Worm (Caenorhabditis elegans): ENCODE data around the gene maph-1.3.

Gene maph-1.3

DNA sequence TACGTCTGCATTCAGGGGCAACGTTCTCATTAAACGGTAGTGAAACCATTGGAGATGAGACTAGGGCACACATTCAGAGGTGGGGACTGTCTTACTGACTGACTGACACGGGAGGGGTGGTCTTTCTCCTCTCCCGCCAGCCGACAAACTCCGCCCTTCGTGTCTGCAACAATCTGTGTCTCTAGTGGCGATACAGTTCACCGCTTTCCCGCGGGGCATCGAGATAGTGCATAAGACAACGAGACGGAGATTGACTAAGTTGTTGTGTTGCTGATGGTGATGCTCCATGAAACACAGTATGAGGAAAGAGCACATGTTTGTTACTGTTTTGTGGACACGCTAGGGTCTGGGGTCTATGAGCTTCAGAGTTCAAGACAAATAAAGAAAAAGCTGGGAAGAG, 28.7 kb downstream of the maph-1.3 start:
- TF ChIP-seq peb-1 (tag; optimal IDR thresholded peaks at IDR 0.05) (no peak), fos-1 (tag; optimal IDR thresholded peaks at IDR 0.05) (peak; percentile 54), ceh-82 (tag; optimal IDR thresholded peaks at IDR 0.05) (no peak), ama-1 (optimal IDR thresholded peaks at IDR 0.05) (no peak), F13H6.1 (tag; optimal IDR thresholded peaks at IDR 0.05) (peak; percentile 58), ztf-1 (GFP tag; conservative IDR thresholded peaks at IDR 0.05) (0 out of 2 replicates have a peak, but pooled peaks have one; percentile 70), elt-1 (tag; optimal IDR thresholded peaks at IDR 0.05) (no peak), mab-5 (tag; optimal IDR thresholded peaks at IDR 0.05) (no peak), sma-9 (GFP tag; optimal IDR thresholded peaks at IDR 0.05) (peak; percentile 29), sma-9 (tag; optimal IDR thresholded peaks at IDR 0.05) (no peak), lin-39 (tag; optimal IDR thresholded peaks at IDR 0.05) (no peak), ztf-4 (tag; optimal IDR thresholded peaks at IDR 0.05) (no peak), gmeb-1 (tag; optimal IDR thresholded peaks at IDR 0.05) (no peak), ZK546.5 (tag; optimal IDR thresholded peaks at IDR 0.05) (no peak), nhr-25 (tag; optimal IDR thresholded peaks at IDR 0.05) (no peak), lsy-2 (tag; optimal IDR thresholded peaks at IDR 0.05) (peak; percentile 10 to 24), ceh-16 (tag; optimal IDR thresholded peaks at IDR 0.05) (no peak), egl-27 (tag; optimal IDR thresholded peaks at IDR 0.05) (no peak), nhr-21 (tag; optimal IDR thresholded peaks at IDR 0.05) (no peak), unc-62 (GFP tag; optimal IDR thresholded peaks at IDR 0.05) (no peak), dmd-4 (tag; optimal IDR thresholded peaks at IDR 0.05) (no peak), nhr-129 (tag; optimal IDR thresholded peaks at IDR 0.05) (peak; percentile 62), skn-1 (tag; optimal IDR thresholded peaks at IDR 0.05) (no peak)

DNA sequence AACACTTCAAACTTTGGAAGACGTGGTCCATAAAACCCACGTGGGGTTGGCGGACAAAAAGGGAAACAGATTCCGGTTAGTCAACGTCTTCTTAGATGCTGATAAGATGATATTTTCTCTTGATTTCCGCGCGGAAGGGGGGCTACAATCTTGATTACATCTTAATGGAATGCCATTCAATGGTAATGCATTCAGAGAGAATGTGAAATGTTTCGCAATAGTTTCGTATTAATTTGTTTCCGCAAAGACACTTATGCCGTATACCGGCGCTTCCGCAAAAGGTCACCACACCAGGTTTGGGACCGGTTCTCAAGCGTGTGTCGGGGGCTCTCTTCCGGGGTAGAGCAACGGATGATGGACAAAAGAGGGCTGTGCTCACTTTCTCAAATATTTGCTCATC, 29.8 kb downstream of the maph-1.3 start:
- TF ChIP-seq ama-1 (optimal IDR thresholded peaks at IDR 0.05) = no peak
- TF ChIP-seq fos-1 (tag; optimal IDR thresholded peaks at IDR 0.05) = no peak
- TF ChIP-seq nhr-129 (tag; optimal IDR thresholded peaks at IDR 0.05) = peak; percentile 53

DNA sequence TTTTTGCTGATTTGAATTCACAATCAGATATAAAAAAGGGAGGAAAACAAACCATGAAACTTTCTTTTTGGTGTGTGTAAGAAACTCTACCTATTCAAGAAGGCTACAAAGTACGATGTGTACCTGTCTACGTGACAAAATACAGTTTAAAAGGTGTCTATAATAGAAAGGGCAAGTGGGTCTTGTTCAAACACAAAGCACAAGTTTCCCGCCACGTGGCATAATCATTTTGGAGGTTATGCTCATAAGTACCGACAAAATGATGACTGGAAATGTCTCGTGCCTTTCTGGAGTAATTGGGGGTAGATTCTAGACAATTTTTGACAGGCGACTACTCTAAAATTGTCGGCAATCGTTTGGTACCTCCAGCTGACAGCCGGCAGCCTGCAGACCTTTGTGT, 30.2 kb downstream of the maph-1.3 start:
- TF ChIP-seq nhr-12 (tag; optimal IDR thresholded peaks at IDR 0.05) (no peak), crh-2 (tag; optimal IDR thresholded peaks at IDR 0.05) (peak; percentile 79), sma-9 (GFP tag; optimal IDR thresholded peaks at IDR 0.05) (peak; percentile 33), sma-9 (tag; optimal IDR thresholded peaks at IDR 0.05) (no peak)

DNA sequence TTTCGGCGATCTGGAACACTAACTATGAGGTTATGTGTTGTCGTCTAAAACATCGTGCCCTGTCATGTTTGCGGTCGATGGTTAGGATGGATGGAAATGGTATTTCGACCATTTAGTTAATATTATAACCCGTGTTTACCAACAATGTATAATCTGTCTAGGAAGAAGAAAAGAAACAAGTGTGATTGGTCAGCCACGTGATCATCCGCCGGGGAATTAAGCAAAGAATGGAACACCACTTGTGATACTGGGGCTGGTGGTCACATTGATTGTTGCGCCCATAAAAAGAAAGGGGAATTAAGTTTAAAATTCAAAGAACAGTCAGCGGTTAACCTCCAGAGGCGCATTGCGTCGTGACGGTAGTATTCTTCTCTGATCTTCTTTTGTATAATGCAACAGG, 30.9 kb downstream of the maph-1.3 start:
- peak; percentile 29 for TF ChIP-seq nhr-21 (tag; optimal IDR thresholded peaks at IDR 0.05)
- no peak for TF ChIP-seq ztf-11 (tag; optimal IDR thresholded peaks at IDR 0.05)
- peak; percentile 53 for TF ChIP-seq nhr-6 (tag; optimal IDR thresholded peaks at IDR 0.05)
- TF ChIP-seq Y55F3AM.14 (GFP tag; optimal IDR thresholded peaks at IDR 0.05) = no peak
- TF ChIP-seq F13H6.1 (tag; optimal IDR thresholded peaks at IDR 0.05) = no peak
- no peak for TF ChIP-seq nhr-10 (tag; optimal IDR thresholded peaks at IDR 0.05)
- TF ChIP-seq ztf-4 (tag; optimal IDR thresholded peaks at IDR 0.05) = no peak
- no peak for TF ChIP-seq nhr-12 (tag; optimal IDR thresholded peaks at IDR 0.05)
- TF ChIP-seq nhr-129 (tag; optimal IDR thresholded peaks at IDR 0.05) = peak; percentile 36
- peak; percentile 54 for TF ChIP-seq sma-3 (GFP tag; optimal IDR thresholded peaks at IDR 0.05)
- TF ChIP-seq sma-9 (GFP tag; optimal IDR thresholded peaks at IDR 0.05) = peak; percentile 86
- TF ChIP-seq sma-9 (tag; optimal IDR thresholded peaks at IDR 0.05) = no peak
- peak in 1 of 2 experiments; percentile 15 for TF ChIP-seq lsy-2 (tag; optimal IDR thresholded peaks at IDR 0.05)
- peak; percentile 48 for TF ChIP-seq crh-2 (tag; optimal IDR thresholded peaks at IDR 0.05)
- TF ChIP-seq nhr-25 (tag; optimal IDR thresholded peaks at IDR 0.05) = peak; percentile 85

DNA sequence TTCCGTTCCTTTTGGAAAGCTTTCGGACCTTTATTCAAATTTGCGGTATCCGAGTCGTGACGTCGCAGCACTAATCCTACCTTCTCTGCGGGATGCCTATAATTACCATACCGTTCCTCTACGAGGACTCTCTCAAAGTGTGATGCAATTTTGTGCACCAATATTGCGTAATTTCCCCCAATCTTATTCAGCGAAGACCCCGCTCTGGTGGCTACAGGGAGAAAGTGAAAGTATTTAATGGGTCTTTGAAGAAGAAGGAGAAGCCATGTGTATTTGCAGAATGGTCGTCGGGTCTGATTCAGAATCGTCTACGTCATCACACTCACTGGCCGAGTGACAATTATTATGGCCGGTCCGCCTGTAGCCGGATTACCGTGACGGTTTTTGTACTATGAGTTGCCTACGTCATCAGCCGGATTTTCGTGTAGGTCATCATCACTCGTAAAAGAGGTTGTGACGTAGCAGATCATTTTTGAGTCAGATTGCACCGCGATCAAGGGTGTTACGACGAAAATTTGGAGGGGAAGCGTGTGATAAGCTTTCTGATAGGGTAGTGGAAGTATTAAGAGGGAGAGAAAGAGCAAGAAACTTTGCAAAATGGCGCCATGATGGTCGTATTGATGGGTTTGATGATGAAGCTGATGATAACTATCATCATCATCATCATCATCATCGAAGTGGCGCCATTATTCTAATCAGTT, 31.7 kb downstream of the maph-1.3 start:
- TF ChIP-seq nhr-25 (tag; optimal IDR thresholded peaks at IDR 0.05) (peak; percentile 58), crh-2 (tag; optimal IDR thresholded peaks at IDR 0.05) (peak; percentile 7), elt-1 (tag; optimal IDR thresholded peaks at IDR 0.05) (no peak), sma-9 (GFP tag; optimal IDR thresholded peaks at IDR 0.05) (peak; percentile 36), sma-9 (tag; optimal IDR thresholded peaks at IDR 0.05) (no peak), Y55F3AM.14 (GFP tag; optimal IDR thresholded peaks at IDR 0.05) (no peak), fos-1 (tag; optimal IDR thresholded peaks at IDR 0.05) (peak; percentile 51), blmp-1 (tag; optimal IDR thresholded peaks at IDR 0.05; ENCODE audit: insufficient read depth) (peak; percentile 36), F13H6.1 (tag; optimal IDR thresholded peaks at IDR 0.05) (no peak), ceh-16 (tag; optimal IDR thresholded peaks at IDR 0.05) (no peak)

All from whole organism, L2 larva.